Worm (Caenorhabditis elegans): Measurements from ENCODE around the gene F10E9.5.

ce11 chrIII:8322645-8323213, 15.3 kb downstream of the F10E9.5 start, which contains the start of gene F10E9.1:
- TF ChIP-seq lin-39 (tag; optimal IDR thresholded peaks at IDR 0.05) (no peak), jun-1 (tag; optimal IDR thresholded peaks at IDR 0.05) (no peak), elt-1 (tag; optimal IDR thresholded peaks at IDR 0.05) (no peak)
